Worm (Caenorhabditis elegans) whole organism, L1 larva: ENCODE measurements around the gene F46F5.14.
A peak's percentile ranks its signal among the peaks of the same experiment; 100 is the strongest.

Experiments
- C04F5.9 ChIP-seq: sonication (generic microtip); optimal IDR thresholded peaks from 2 replicates; lab custom pipeline; 2016; ENCODE audit warnings: missing genetic modification characterization, missing compliant biosample characterization
- C16A3.4 ChIP-seq: fragments of 150-350 bp; optimal IDR thresholded peaks from 2 replicates; lab custom pipeline; 2014; ENCODE audit warnings: missing biosample characterization, missing genetic modification characterization
- C34B4.2 ChIP-seq: sonication (generic microtip); optimal IDR thresholded peaks from 2 replicates; lab custom pipeline; 2017; ENCODE audit warnings: mild to moderate bottlenecking, missing genetic modification characterization, missing compliant biosample characterization
- F16B12.6 ChIP-seq: fragments of 150-350 bp; optimal IDR thresholded peaks from 2 replicates; lab custom pipeline; 2014; ENCODE audit warnings: missing biosample characterization, missing genetic modification characterization
- aha-1 ChIP-seq: fragments of 150-350 bp; optimal IDR thresholded peaks from 2 replicates; lab custom pipeline; 2014; ENCODE audit warnings: missing biosample characterization, missing genetic modification characterization
- alr-1 ChIP-seq: fragments of 200-800 bp; sonication (Bioruptor generic); optimal IDR thresholded peaks from 2 replicates; lab custom pipeline; 2018; ENCODE audit warnings: borderline replicate concordance, mild to moderate bottlenecking, missing genetic modification characterization, missing compliant biosample characterization
- ama-1 ChIP-seq: fragments of 150-350 bp; optimal IDR thresholded peaks from 2 replicates; lab custom pipeline; 2014
- ceh-63 ChIP-seq: fragments of 200-800 bp; sonication (Bioruptor generic); optimal IDR thresholded peaks from 2 replicates; lab custom pipeline; 2018; ENCODE audit warnings: mild to moderate bottlenecking, missing genetic modification characterization, missing compliant biosample characterization
- ceh-82 ChIP-seq, 3 experiments: fragments of 150-350 bp in 1 of 3; sonication (generic microtip) in 2 of 3; optimal IDR thresholded peaks; 2 replicates each; lab custom pipeline; 2014 to 2017; ENCODE audit warnings: missing biosample characterization in 3 of 3, missing genetic modification characterization in 3 of 3
- ceh-90 ChIP-seq: sonication (generic microtip); optimal IDR thresholded peaks from 2 replicates; lab custom pipeline; 2016; ENCODE audit warnings: missing genetic modification characterization, missing compliant biosample characterization
- dpl-1 ChIP-seq, 3 experiments: fragments of 150-350 bp in 2 of 3; sonication (generic microtip) in 1 of 3; optimal IDR thresholded peaks; 2 replicates each; lab custom pipeline; 2014 to 2017; ENCODE audit warnings: missing biosample characterization in 3 of 3, missing genetic modification characterization in 3 of 3, missing genetic modification reagents in 3 of 3
- dsc-1 ChIP-seq: sonication (generic microtip); optimal IDR thresholded peaks from 2 replicates; lab custom pipeline; 2016; ENCODE audit warnings: mild to moderate bottlenecking, missing genetic modification characterization, missing compliant biosample characterization
- efl-1 ChIP-seq, 4 experiments: fragments of 150-350 bp; optimal IDR thresholded peaks in 3 of 4; peaks in 1 of 4; 1 replicate in 1 of 4; 2 replicates in 3 of 4; lab custom pipeline; 2014; ENCODE audit warnings: missing biosample characterization in 2 of 4, missing genetic modification characterization in 2 of 4, missing genetic modification reagents in 2 of 4
- elt-2 ChIP-seq: sonication (generic microtip); optimal IDR thresholded peaks from 2 replicates; lab custom pipeline; 2016; ENCODE audit warnings: missing genetic modification characterization, mild to moderate bottlenecking, inconsistent platforms, missing compliant biosample characterization, missing genetic modification reagents
- fkh-10 ChIP-seq: sonication (generic microtip); optimal IDR thresholded peaks from 2 replicates; lab custom pipeline; 2017; ENCODE audit warnings: missing biosample characterization, missing genetic modification reagents, missing genetic modification characterization
- fkh-4 ChIP-seq: sonication (generic microtip); optimal IDR thresholded peaks from 2 replicates; lab custom pipeline; 2016; ENCODE audit warnings: missing compliant biosample characterization, missing genetic modification characterization, borderline replicate concordance
- fkh-8 ChIP-seq: sonication (generic microtip); optimal IDR thresholded peaks from 2 replicates; lab custom pipeline; 2016; ENCODE audit warnings: mild to moderate bottlenecking, missing genetic modification characterization, missing compliant biosample characterization
- fos-1 ChIP-seq: fragments of 150-350 bp; optimal IDR thresholded peaks from 2 replicates; lab custom pipeline; 2014; ENCODE audit warnings: missing biosample characterization, missing genetic modification characterization
- grh-1 ChIP-seq: fragments of 200-800 bp; sonication (Bioruptor generic); IDR thresholded peaks from 2 replicates; pipeline ENCODE4 v1.3.6; 2022; ENCODE audit warnings: missing genetic modification reagents, missing genetic modification characterization, missing compliant biosample characterization
- irx-1 ChIP-seq: sonication (generic microtip); optimal IDR thresholded peaks from 2 replicates; lab custom pipeline; 2016; ENCODE audit warnings: missing genetic modification characterization, missing compliant biosample characterization
- jun-1 ChIP-seq: fragments of 150-350 bp; optimal IDR thresholded peaks from 2 replicates; lab custom pipeline; 2014; ENCODE audit warnings: missing biosample characterization, missing genetic modification reagents, missing genetic modification characterization
- lin-14 ChIP-seq: fragments of 200-800 bp; sonication (Bioruptor generic); optimal IDR thresholded peaks from 2 replicates; lab custom pipeline; 2018; ENCODE audit warnings: mild to moderate bottlenecking, missing genetic modification characterization, moderate library complexity, missing compliant biosample characterization
- lin-35 ChIP-seq, 2 experiments: fragments of 150-350 bp; optimal IDR thresholded peaks; 2 replicates each; lab custom pipeline; 2014; ENCODE audit warnings: missing biosample characterization in 2 of 2, missing genetic modification characterization in 2 of 2, missing genetic modification reagents in 2 of 2
- lin-39 ChIP-seq: fragments of 150-350 bp; optimal IDR thresholded peaks from 2 replicates; lab custom pipeline; 2014; ENCODE audit warnings: missing biosample characterization, missing genetic modification reagents, missing genetic modification characterization
- lir-3 ChIP-seq: sonication (generic microtip); optimal IDR thresholded peaks from 2 replicates; lab custom pipeline; 2016; ENCODE audit warnings: mild to moderate bottlenecking, missing genetic modification characterization, moderate library complexity, missing compliant biosample characterization; ENCODE audit not compliant: poor library complexity
- mab-9 ChIP-seq: fragments of 200-800 bp; sonication (Bioruptor generic); IDR thresholded peaks from 2 replicates; pipeline ENCODE4 v1.3.6; 2022; ENCODE audit warnings: missing genetic modification reagents, missing genetic modification characterization, missing compliant biosample characterization
- mep-1 ChIP-seq: fragments of 150-350 bp; optimal IDR thresholded peaks from 2 replicates; lab custom pipeline; 2014; ENCODE audit warnings: missing biosample characterization, missing genetic modification characterization
- nhr-11 ChIP-seq: fragments of 150-350 bp; optimal IDR thresholded peaks from 2 replicates; lab custom pipeline; 2014; ENCODE audit warnings: missing biosample characterization, missing genetic modification characterization
- nhr-12 ChIP-seq: sonication (generic microtip); optimal IDR thresholded peaks from 2 replicates; lab custom pipeline; 2017; ENCODE audit warnings: missing biosample characterization, missing genetic modification characterization
- nhr-19 ChIP-seq: fragments of 200-800 bp; sonication (Bioruptor generic); conservative IDR thresholded peaks from 2 replicates; pipeline ENCODE4 v1.3.6; 2022; ENCODE audit warnings: missing genetic modification characterization, missing compliant biosample characterization
- nhr-237 ChIP-seq: fragments of 150-350 bp; optimal IDR thresholded peaks from 2 replicates; lab custom pipeline; 2014; ENCODE audit warnings: missing biosample characterization, missing genetic modification characterization
- nhr-47 ChIP-seq: sonication (generic microtip); optimal IDR thresholded peaks from 2 replicates; lab custom pipeline; 2016; ENCODE audit warnings: mild to moderate bottlenecking, missing genetic modification characterization, moderate library complexity, missing compliant biosample characterization
- nhr-76 ChIP-seq: sonication (generic microtip); optimal IDR thresholded peaks from 2 replicates; lab custom pipeline; 2017; ENCODE audit warnings: missing biosample characterization, missing genetic modification characterization
- rnt-1 ChIP-seq: sonication (generic microtip); optimal IDR thresholded peaks from 2 replicates; lab custom pipeline; 2016; ENCODE audit warnings: mild to moderate bottlenecking, missing genetic modification characterization, moderate library complexity, missing compliant biosample characterization
- skn-1 ChIP-seq: fragments of 150-350 bp; optimal IDR thresholded peaks from 2 replicates; lab custom pipeline; 2014; ENCODE audit warnings: missing biosample characterization, missing genetic modification characterization
- snpc-4 ChIP-seq: fragments of 150-350 bp; optimal IDR thresholded peaks from 2 replicates; lab custom pipeline; 2014; ENCODE audit warnings: missing biosample characterization, missing genetic modification characterization
- snu-23 ChIP-seq: sonication (generic microtip); optimal IDR thresholded peaks from 2 replicates; lab custom pipeline; 2016; ENCODE audit warnings: missing genetic modification characterization, missing compliant biosample characterization
- sptf-1 ChIP-seq: fragments of 150-350 bp; optimal IDR thresholded peaks from 2 replicates; lab custom pipeline; 2014; ENCODE audit warnings: missing biosample characterization, missing genetic modification characterization
- sup-37 ChIP-seq: fragments of 200-800 bp; sonication (Bioruptor generic); optimal IDR thresholded peaks from 2 replicates; lab custom pipeline; 2018; ENCODE audit warnings: mild to moderate bottlenecking, missing genetic modification characterization, missing compliant biosample characterization
- swsn-7 ChIP-seq: sonication (generic microtip); optimal IDR thresholded peaks from 2 replicates; lab custom pipeline; 2016; ENCODE audit warnings: missing genetic modification characterization, missing compliant biosample characterization
- tbx-2 ChIP-seq: sonication (generic microtip); optimal IDR thresholded peaks from 2 replicates; lab custom pipeline; 2016; ENCODE audit warnings: missing genetic modification characterization, missing compliant biosample characterization
- tlp-1 ChIP-seq: fragments of 150-350 bp; optimal IDR thresholded peaks from 2 replicates; lab custom pipeline; 2014; ENCODE audit warnings: missing biosample characterization, missing genetic modification characterization
- unc-30 ChIP-seq: sonication (generic microtip); optimal IDR thresholded peaks from 2 replicates; lab custom pipeline; 2017; ENCODE audit warnings: missing biosample characterization, missing genetic modification characterization
- unc-62 ChIP-seq: fragments of 150-350 bp; optimal IDR thresholded peaks from 2 replicates; lab custom pipeline; 2014; ENCODE audit warnings: missing biosample characterization, missing genetic modification reagents, missing genetic modification characterization
- unc-86 ChIP-seq: sonication (generic microtip); optimal IDR thresholded peaks from 2 replicates; lab custom pipeline; 2016; ENCODE audit warnings: missing genetic modification characterization, missing compliant biosample characterization
- unc-98 ChIP-seq: fragments of 200-800 bp; sonication (Bioruptor generic); IDR thresholded peaks from 2 replicates; pipeline ENCODE4 v1.3.6; 2022; ENCODE audit warnings: missing genetic modification characterization, missing compliant biosample characterization
- xbp-1 ChIP-seq: sonication (generic microtip); optimal IDR thresholded peaks from 2 replicates; lab custom pipeline; 2016; ENCODE audit warnings: missing genetic modification characterization, missing compliant biosample characterization
- zag-1 ChIP-seq: fragments of 150-350 bp; optimal IDR thresholded peaks from 2 replicates; lab custom pipeline; 2014; ENCODE audit warnings: missing biosample characterization, missing genetic modification characterization
- zip-4 ChIP-seq: fragments of 200-800 bp; sonication (Bioruptor generic); optimal IDR thresholded peaks from 2 replicates; lab custom pipeline; 2018; ENCODE audit warnings: mild to moderate bottlenecking, missing genetic modification characterization, moderate library complexity, missing compliant biosample characterization
- ztf-11 ChIP-seq, 2 experiments: sonication (generic microtip); optimal IDR thresholded peaks; 2 replicates each; lab custom pipeline; 2016 to 2017; ENCODE audit warnings: missing genetic modification characterization in 2 of 2, missing biosample characterization in 1 of 2, missing compliant biosample characterization in 1 of 2
- ztf-4 ChIP-seq: fragments of 150-350 bp; optimal IDR thresholded peaks from 2 replicates; lab custom pipeline; 2014; ENCODE audit warnings: missing biosample characterization, missing genetic modification characterization

F46F5.14 gene

DNA sequence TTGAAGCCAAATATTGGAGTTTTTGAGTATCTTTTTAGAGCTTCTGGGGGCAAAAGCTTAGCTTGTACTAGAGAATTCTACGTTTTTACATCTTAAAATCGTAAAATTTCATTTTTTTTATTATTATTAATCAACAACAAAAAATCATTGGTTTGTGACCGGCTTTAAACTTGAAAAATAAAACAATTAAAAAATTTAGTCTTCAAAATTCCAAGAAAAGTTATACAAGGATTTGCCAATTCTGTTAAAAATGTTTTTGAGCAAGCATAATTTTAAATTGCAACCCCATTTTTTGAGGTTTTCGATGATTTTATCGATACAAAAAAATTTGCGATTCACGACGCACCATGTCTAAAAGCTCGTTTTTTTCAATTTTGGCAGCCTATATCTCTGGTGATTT lies 42.6 kb upstream of the F46F5.14 start:
- TF ChIP-seq tlp-1 (tag; lab: Kevin White, UChicago) (no peak), fkh-8 (tag; lab: Kevin White, UChicago) (no peak), C34B4.2 (tag; lab: Kevin White, UChicago) (no peak), aha-1 (no peak), nhr-237 (tag; lab: Kevin White, UChicago) (no peak)

DNA sequence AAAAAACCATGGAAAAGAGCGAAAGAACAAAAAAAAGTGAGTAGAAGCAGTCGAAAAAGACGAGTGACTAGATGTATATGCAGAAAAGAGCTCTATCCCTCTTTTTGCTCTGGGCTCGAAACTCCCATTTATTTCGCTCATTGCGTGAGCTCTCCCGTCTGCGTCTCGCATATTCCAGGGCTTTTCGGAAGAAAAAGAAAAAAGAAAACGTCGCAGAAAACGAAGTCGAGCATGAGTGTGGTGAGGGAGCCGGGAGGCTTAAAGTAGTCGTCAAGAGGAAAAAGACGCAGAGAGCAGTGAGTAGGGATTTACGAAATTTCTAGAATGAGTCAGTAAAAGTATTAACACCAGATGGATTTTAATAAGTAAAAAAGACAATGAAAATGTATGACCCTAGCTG lies 40.0 kb upstream of the F46F5.14 start:
- peak; percentile 27 for TF ChIP-seq tbx-2 (tag; lab: Kevin White, UChicago)
- no peak for TF ChIP-seq jun-1
- TF ChIP-seq elt-2 (tag; lab: Kevin White, UChicago) = no peak
- TF ChIP-seq lin-39 = no peak
- peak; percentile 54 for TF ChIP-seq snu-23
- peak; percentile 35 for TF ChIP-seq unc-86
- peak; percentile 36 to 60 (median 60) for TF ChIP-seq ceh-82 (tag; optimal IDR thresholded peaks at IDR 0.05; lab: Kevin White, UChicago)
- peak; percentile 41 for TF ChIP-seq xbp-1 (tag; lab: Kevin White, UChicago)
- TF ChIP-seq mep-1 (tag; lab: Kevin White, UChicago) = peak; percentile 33
- no peak for TF ChIP-seq nhr-11 (tag; lab: Kevin White, UChicago)
- TF ChIP-seq swsn-7 (tag; lab: Kevin White, UChicago) = peak; percentile 41
- TF ChIP-seq sptf-1 (tag; lab: Kevin White, UChicago) = no peak
- TF ChIP-seq sup-37 (GFP tag; lab: Kevin White, UChicago) = no peak
- TF ChIP-seq zip-4 (GFP tag; lab: Kevin White, UChicago) = no peak
- TF ChIP-seq irx-1 = no peak
- TF ChIP-seq ztf-11 (tag; optimal IDR thresholded peaks at IDR 0.05; lab: Kevin White, UChicago) = no peak
- TF ChIP-seq lir-3 (tag; lab: Kevin White, UChicago) = no peak
- peak in 1 of 3 experiments; percentile 40 for TF ChIP-seq dpl-1 (GFP tag; optimal IDR thresholded peaks at IDR 0.05; lab: Kevin White, UChicago)
- no peak for TF ChIP-seq snpc-4 (tag; lab: Kevin White, UChicago)
- TF ChIP-seq fos-1 (tag; lab: Kevin White, UChicago) = peak; percentile 12
- TF ChIP-seq efl-1 (optimal IDR thresholded peaks at IDR 0.05; lab: Kevin White, UChicago) = peak; percentile 33 to 35
- peak in 1 of 2 experiments; percentile 81 for TF ChIP-seq efl-1 (GFP tag; optimal IDR thresholded peaks at IDR 0.05 in 1 of 2; lab: Kevin White, UChicago)
- peak; percentile 78 for TF ChIP-seq dsc-1 (tag; lab: Kevin White, UChicago)
- peak; percentile 28 for TF ChIP-seq rnt-1 (tag; lab: Kevin White, UChicago)
- TF ChIP-seq ztf-4 = no peak
- TF ChIP-seq nhr-12 (tag; lab: Kevin White, UChicago) = no peak
- TF ChIP-seq unc-30 = no peak
- TF ChIP-seq lin-14 (GFP tag; lab: Kevin White, UChicago) = peak; percentile 85
- no peak; the same call in 1 of the 2 replicates for TF ChIP-seq nhr-19
- TF ChIP-seq fkh-8 (tag; lab: Kevin White, UChicago) = peak; percentile 90
- TF ChIP-seq ama-1 (lab: Kevin White, UChicago) = no peak
- no peak for TF ChIP-seq nhr-76 (tag; lab: Kevin White, UChicago)
- TF ChIP-seq unc-62 = no peak
- no peak for TF ChIP-seq ceh-63 (GFP tag; lab: Kevin White, UChicago)
- TF ChIP-seq fkh-4 = no peak
- no peak for TF ChIP-seq nhr-237 (tag; lab: Kevin White, UChicago)
- TF ChIP-seq fkh-10 (GFP tag; lab: Kevin White, UChicago) = peak; percentile 61
- TF ChIP-seq alr-1 = no peak
- TF ChIP-seq nhr-47 = peak; percentile 60
- peak; percentile 45 for TF ChIP-seq skn-1 (tag; lab: Kevin White, UChicago)
- TF ChIP-seq C16A3.4 = no peak
- TF ChIP-seq lin-35 (GFP tag; optimal IDR thresholded peaks at IDR 0.05; lab: Kevin White, UChicago) = peak in 1 of 2 experiments; percentile 38
- no peak for TF ChIP-seq C04F5.9 (tag; lab: Kevin White, UChicago)
- TF ChIP-seq grh-1 (GFP tag; lab: Robert Waterston, UW) = no peak
- TF ChIP-seq F16B12.6 (tag; lab: Kevin White, UChicago) = no peak
- peak; percentile 60 for TF ChIP-seq zag-1 (tag; lab: Kevin White, UChicago)
- TF ChIP-seq mab-9 (GFP tag; lab: Robert Waterston, UW) = 0 out of 2 replicates have a peak, but pooled peaks have one; percentile 42
- no peak for TF ChIP-seq ceh-90 (tag; lab: Kevin White, UChicago)
- no peak for TF ChIP-seq unc-98
